Worm (Caenorhabditis elegans) whole organism, L4 larva: ENCODE measurements around the gene cut-5.

Source experiments
- Y75B8A.6 ChIP-seq: fragments of 200-800 bp; sonication (Bioruptor generic); IDR thresholded peaks from 2 replicates; pipeline ENCODE4 v1.3.6; 2022; ENCODE audit warnings: missing genetic modification reagents, missing genetic modification characterization, missing compliant biosample characterization
- aha-1 ChIP-seq: fragments of 150-350 bp; peaks from one replicate; lab custom pipeline; 2014; ENCODE audit warnings: missing biosample characterization, missing genetic modification characterization
- ceh-28 ChIP-seq: fragments of 150-350 bp; optimal IDR thresholded peaks from 2 replicates; lab custom pipeline; 2014; ENCODE audit warnings: missing biosample characterization, missing genetic modification reagents, missing genetic modification characterization
- ctbp-1 ChIP-seq: fragments of 200-800 bp; sonication (Bioruptor generic); IDR thresholded peaks from 2 replicates; pipeline ENCODE4 v1.3.6; 2022; ENCODE audit warnings: missing genetic modification reagents, missing genetic modification characterization, missing compliant biosample characterization
- daf-16 ChIP-seq, 3 experiments: sonication (generic microtip); optimal IDR thresholded peaks; 2 replicates each; lab custom pipeline; 2016 to 2017; ENCODE audit warnings: missing genetic modification characterization in 3 of 3, missing genetic modification reagents in 3 of 3, mild to moderate bottlenecking in 2 of 3, missing compliant biosample characterization in 2 of 3, missing biosample characterization in 1 of 3, moderate library complexity in 1 of 3
- dmd-8 ChIP-seq: fragments of 200-800 bp; sonication (Bioruptor generic); IDR thresholded peaks from 2 replicates; pipeline ENCODE4 v1.3.6; 2022; ENCODE audit warnings: missing genetic modification characterization, missing compliant biosample characterization
- duxl-1 ChIP-seq: sonication (generic microtip); optimal IDR thresholded peaks from 2 replicates; lab custom pipeline; 2016; ENCODE audit warnings: mild to moderate bottlenecking, missing genetic modification characterization, moderate library complexity, missing compliant biosample characterization; ENCODE audit not compliant: poor library complexity
- egl-43 ChIP-seq: fragments of 200-800 bp; sonication (Bioruptor generic); IDR thresholded peaks from 2 replicates; pipeline ENCODE4 v1.3.6; 2022; ENCODE audit warnings: missing genetic modification reagents, missing genetic modification characterization, missing compliant biosample characterization
- jun-1 ChIP-seq: fragments of 150-350 bp; optimal IDR thresholded peaks from 2 replicates; lab custom pipeline; 2014; ENCODE audit warnings: missing biosample characterization, missing genetic modification reagents, missing genetic modification characterization
- lin-39 ChIP-seq: fragments of 150-350 bp; optimal IDR thresholded peaks from 2 replicates; lab custom pipeline; 2014; ENCODE audit warnings: missing biosample characterization, missing genetic modification reagents, missing genetic modification characterization
- madf-5 ChIP-seq, 2 experiments: fragments of 200-800 bp; sonication (Bioruptor generic); IDR thresholded peaks; 2 replicates each; pipeline ENCODE4 v1.3.6; 2022; ENCODE audit warnings: missing compliant biosample characterization in 2 of 2, missing genetic modification characterization in 2 of 2
- nhr-77 ChIP-seq: fragments of 150-350 bp; optimal IDR thresholded peaks from 2 replicates; lab custom pipeline; 2014; ENCODE audit warnings: missing biosample characterization, missing genetic modification characterization
- pqm-1 ChIP-seq: sonication (generic microtip); optimal IDR thresholded peaks from 2 replicates; lab custom pipeline; 2017; ENCODE audit warnings: missing biosample characterization, missing genetic modification characterization

DNA sequence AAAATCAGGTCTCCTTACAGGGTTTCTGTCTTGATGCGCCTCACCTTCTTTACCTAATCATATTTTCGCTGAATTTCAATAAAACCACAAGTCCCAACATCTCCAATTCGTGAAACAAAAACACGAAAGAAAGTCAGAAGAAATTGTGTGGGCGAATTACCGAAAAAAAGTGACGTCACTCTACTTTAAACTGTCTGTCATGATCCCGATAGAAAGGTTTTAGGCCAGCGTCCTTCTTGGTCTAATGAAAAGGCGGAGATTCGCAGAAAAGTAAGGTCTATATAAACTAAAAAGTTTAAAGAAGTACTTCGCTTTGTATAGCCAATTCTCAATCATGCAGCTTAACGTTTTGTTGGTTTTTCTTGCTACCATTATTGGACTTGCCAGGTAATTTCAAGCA is 31.7 kb downstream of the cut-5 start, which contains the start of gene cnc-8:
- TF ChIP-seq ctbp-1 (GFP tag; lab: Robert Waterston, UW) (no peak), madf-5 (GFP tag; IDR thresholded peaks at IDR 0.05; lab: Robert Waterston, UW) (no peak), Y75B8A.6 (GFP tag; lab: Robert Waterston, UW) (no peak), nhr-77 (tag; lab: Kevin White, UChicago) (no peak), aha-1 (tag; lab: Kevin White, UChicago) (peak; percentile 49), ceh-28 (tag; lab: Kevin White, UChicago) (no peak), lin-39 (no peak), pqm-1 (no peak), daf-16 (GFP tag; optimal IDR thresholded peaks at IDR 0.05; lab: Kevin White, UChicago) (no peak), daf-16 (tag; optimal IDR thresholded peaks at IDR 0.05; lab: Kevin White, UChicago) (no peak), jun-1 (tag; lab: Kevin White, UChicago) (no peak), dmd-8 (GFP tag; lab: Robert Waterston, UW) (no peak), duxl-1 (tag; lab: Kevin White, UChicago) (no peak), egl-43 (GFP tag; lab: Robert Waterston, UW) (no peak)
